ENCODE assay signal across 5 fruit fly cellular contexts in genomic region chr2L:12718437-12719376, dm6.
TF ChIP-seq lines count a peak whose summit lies in the region.

Gene MRP (plus strand): TSS chr2L:12719045.

- TF ChIP-seq CTCF in whole organism, embryonic (GFP tag; optimal IDR thresholded peaks at IDR 0.05; lab: Kevin White, UChicago) = peak; percentile 35

TF ChIP-seq in whole organism, adult, 20 proteins besides CTCF, POLR2A, EP300 and RAD21 (continues in another document):
- no peak for TF ChIP-seq Clk (GFP tag; optimal IDR thresholded peaks at IDR 0.05; lab: Kevin White, UChicago)
- no peak for TF ChIP-seq ovo (GFP tag; optimal IDR thresholded peaks at IDR 0.05; lab: Kevin White, UChicago)
- peak; percentile 19 for TF ChIP-seq CG33017 (tag; optimal IDR thresholded peaks at IDR 0.05; lab: Kevin White, UChicago)
- no peak for TF ChIP-seq CG12768 (GFP tag; optimal IDR thresholded peaks at IDR 0.05; lab: Kevin White, UChicago)
- no peak for TF ChIP-seq kay (GFP tag; lab: Kevin White, UChicago; ENCODE audit: borderline replicate concordance)
- no peak for TF ChIP-seq CG7101 (tag; optimal IDR thresholded peaks at IDR 0.05; lab: Kevin White, UChicago)
- TF ChIP-seq CG7045 (GFP tag; optimal IDR thresholded peaks at IDR 0.05; lab: Kevin White, UChicago) = peak; percentile 39
- TF ChIP-seq cnc (optimal IDR thresholded peaks at IDR 0.05; lab: Kevin White, UChicago) = no peak
- peak; percentile 6 for TF ChIP-seq bab1 (GFP tag; optimal IDR thresholded peaks at IDR 0.05; lab: Kevin White, UChicago)
- TF ChIP-seq Crg-1 (GFP tag; optimal IDR thresholded peaks at IDR 0.05; lab: Kevin White, UChicago) = no peak
- no peak for TF ChIP-seq CG5204 (GFP tag; optimal IDR thresholded peaks at IDR 0.05; lab: Kevin White, UChicago)
- no peak for TF ChIP-seq CG1620 (GFP tag; optimal IDR thresholded peaks at IDR 0.05; lab: Kevin White, UChicago)
- TF ChIP-seq toe (GFP tag; optimal IDR thresholded peaks at IDR 0.05; lab: Kevin White, UChicago) = no peak
- peak; percentile 17 for TF ChIP-seq tj (GFP tag; optimal IDR thresholded peaks at IDR 0.05; lab: Kevin White, UChicago)
- TF ChIP-seq Mnt (GFP tag; optimal IDR thresholded peaks at IDR 0.05; lab: Kevin White, UChicago) = peak; percentile 36
- no peak for TF ChIP-seq pad (GFP tag; optimal IDR thresholded peaks at IDR 0.05; lab: Kevin White, UChicago)
- TF ChIP-seq CG14711 (tag; optimal IDR thresholded peaks at IDR 0.05; lab: Kevin White, UChicago) = no peak
- TF ChIP-seq Hr96 (GFP tag; optimal IDR thresholded peaks at IDR 0.05; lab: Kevin White, UChicago) = no peak
- TF ChIP-seq CG11617 (GFP tag; optimal IDR thresholded peaks at IDR 0.05; lab: Kevin White, UChicago) = no peak

TF ChIP-seq in whole organism, embryonic, 481 proteins besides CTCF, POLR2A, EP300 and RAD21 (continues in another document):
- TF ChIP-seq CG6175 (GFP tag; IDR thresholded peaks at IDR 0.05; lab: Robert Waterston, UW) = peak; percentile 11; the same call in 1 of the 3 replicates
- TF ChIP-seq ci (GFP tag; IDR thresholded peaks at IDR 0.05; lab: Robert Waterston, UW) = no peak
- peak; percentile 86 for TF ChIP-seq sug (tag; optimal IDR thresholded peaks at IDR 0.05; lab: Kevin White, UChicago)
- TF ChIP-seq pb (GFP tag; optimal IDR thresholded peaks at IDR 0.05; lab: Kevin White, UChicago) = no peak
- no peak for TF ChIP-seq Sry-β (GFP tag; optimal IDR thresholded peaks at IDR 0.05; lab: Kevin White, UChicago)
- no peak for TF ChIP-seq Doc2 (GFP tag; IDR thresholded peaks at IDR 0.05; lab: Robert Waterston, UW)
- no peak for TF ChIP-seq Oaz (GFP tag; IDR thresholded peaks at IDR 0.05; lab: Robert Waterston, UW)
- TF ChIP-seq CG13894 (tag; optimal IDR thresholded peaks at IDR 0.05; lab: Kevin White, UChicago) = no peak
- 0 out of 3 replicates have a peak, but pooled peaks have one; percentile 37 for TF ChIP-seq ase (GFP tag; IDR thresholded peaks at IDR 0.05; lab: Robert Waterston, UW)
- TF ChIP-seq CG8388 (GFP tag; optimal IDR thresholded peaks at IDR 0.05; lab: Kevin White, UChicago) = no peak
- no peak for TF ChIP-seq gem (tag; optimal IDR thresholded peaks at IDR 0.05; lab: Kevin White, UChicago)
- peak; percentile 8 for TF ChIP-seq her (GFP tag; optimal IDR thresholded peaks at IDR 0.05; lab: Kevin White, UChicago)
- no peak for TF ChIP-seq CG16815 (GFP tag; optimal IDR thresholded peaks at IDR 0.05; lab: Kevin White, UChicago)
- no peak for TF ChIP-seq CG1024 (GFP tag; IDR thresholded peaks at IDR 0.05; lab: Robert Waterston, UW)
- no peak for TF ChIP-seq scrt (GFP tag; optimal IDR thresholded peaks at IDR 0.05; lab: Kevin White, UChicago)
- no peak for TF ChIP-seq CG32532 (GFP tag; IDR thresholded peaks at IDR 0.05; lab: Robert Waterston, UW)
- TF ChIP-seq Mrtf (GFP tag; IDR thresholded peaks at IDR 0.05; lab: Robert Waterston, UW) = no peak
- TF ChIP-seq CG11504 (tag; optimal IDR thresholded peaks at IDR 0.05; lab: Kevin White, UChicago) = no peak
- no peak for TF ChIP-seq Nf-YB (GFP tag; optimal IDR thresholded peaks at IDR 0.05; lab: Kevin White, UChicago)
- peak; percentile 53 for TF ChIP-seq kah (GFP tag; optimal IDR thresholded peaks at IDR 0.05; lab: Kevin White, UChicago)

TF ChIP-seq in whole organism, prepupa, 60 proteins besides CTCF, POLR2A, EP300 and RAD21:
- TF ChIP-seq CG8119 (GFP tag; IDR thresholded peaks at IDR 0.05; lab: Robert Waterston, UW) = 0 out of 3 replicates have a peak, but pooled peaks have one; percentile 34
- no peak for TF ChIP-seq ss (GFP tag; optimal IDR thresholded peaks at IDR 0.05; lab: Kevin White, UChicago)
- no peak for TF ChIP-seq Sox102F (GFP tag; optimal IDR thresholded peaks at IDR 0.05; lab: Kevin White, UChicago)
- TF ChIP-seq CG11902 (GFP tag; optimal IDR thresholded peaks at IDR 0.05; lab: Kevin White, UChicago) = no peak
- no peak for TF ChIP-seq dsx (GFP tag; optimal IDR thresholded peaks at IDR 0.05; lab: Kevin White, UChicago; ENCODE audit: poor library complexity, severe bottlenecking)
- peak; percentile 23 for TF ChIP-seq vri (GFP tag; optimal IDR thresholded peaks at IDR 0.05; lab: Kevin White, UChicago)
- no peak for TF ChIP-seq CG3032 (tag; optimal IDR thresholded peaks at IDR 0.05; lab: Kevin White, UChicago)
- TF ChIP-seq Eip78C (GFP tag; lab: Kevin White, UChicago) = no peak
- TF ChIP-seq CG15336 (GFP tag; IDR thresholded peaks at IDR 0.05; lab: Robert Waterston, UW) = 0 out of 2 replicates have a peak, but pooled peaks have one; percentile 6
- TF ChIP-seq acj6 (GFP tag; optimal IDR thresholded peaks at IDR 0.05; lab: Kevin White, UChicago) = no peak
- TF ChIP-seq fkh (GFP tag; optimal IDR thresholded peaks at IDR 0.05; lab: Kevin White, UChicago) = peak; percentile 64

TF ChIP-seq in whole organism, pupa, 21 proteins besides CTCF, POLR2A, EP300 and RAD21:
- peak; percentile 54; the same call in 1 of the 2 replicates for TF ChIP-seq CG32121 (GFP tag; IDR thresholded peaks at IDR 0.05; lab: Robert Waterston, UW)
- TF ChIP-seq CG17806 (tag; optimal IDR thresholded peaks at IDR 0.05; lab: Kevin White, UChicago) = no peak
- TF ChIP-seq fd96Ca (GFP tag; IDR thresholded peaks at IDR 0.05; lab: Robert Waterston, UW) = peak; percentile 52; the same call in 2 of the 3 replicates
- peak; percentile 53 for TF ChIP-seq Ets98B (GFP tag; IDR thresholded peaks at IDR 0.05; lab: Robert Waterston, UW)
- peak; percentile 44; the same call in 1 of the 3 replicates for TF ChIP-seq CG4496 (GFP tag; IDR thresholded peaks at IDR 0.05; lab: Robert Waterston, UW)

TF ChIP-seq in whole organism, wandering third instar larva, 38 proteins besides CTCF, POLR2A, EP300 and RAD21:
- TF ChIP-seq Vsx2 (GFP tag; optimal IDR thresholded peaks at IDR 0.05; lab: Kevin White, UChicago; ENCODE audit: partially characterized antibody) = no peak
- no peak for TF ChIP-seq tai (GFP tag; optimal IDR thresholded peaks at IDR 0.05; lab: Kevin White, UChicago)
- no peak for TF ChIP-seq sv (GFP tag; optimal IDR thresholded peaks at IDR 0.05; lab: Kevin White, UChicago)
- TF ChIP-seq ey (GFP tag; optimal IDR thresholded peaks at IDR 0.05; lab: Kevin White, UChicago) = no peak
- TF ChIP-seq Rel (GFP tag; optimal IDR thresholded peaks at IDR 0.05; lab: Kevin White, UChicago) = no peak
- peak; percentile 47 for TF ChIP-seq Rel (tag; optimal IDR thresholded peaks at IDR 0.05; lab: Kevin White, UChicago)
- no peak for TF ChIP-seq fru (GFP tag; optimal IDR thresholded peaks at IDR 0.05; lab: Kevin White, UChicago)
TF ChIP-seq in whole organism, wandering third instar larva: peak in this region for 1.
